Worm (Caenorhabditis elegans): Measurements from ENCODE around the gene F54C9.9.

ce11 chrII:8568234-8568969 is 9.4 kb upstream of the F54C9.9 start:
- TF ChIP-seq flt-1 (GFP tag; IDR thresholded peaks at IDR 0.05) (no peak), ztf-23 (GFP tag; IDR thresholded peaks at IDR 0.05) (no peak), ztf-29 (GFP tag; IDR thresholded peaks at IDR 0.05) (no peak), T22C8.4 (GFP tag; IDR thresholded peaks at IDR 0.05) (no peak), tab-1 (GFP tag; IDR thresholded peaks at IDR 0.05) (no peak), cog-1 (tag; optimal IDR thresholded peaks at IDR 0.05) (no peak), med-1 (GFP tag; optimal IDR thresholded peaks at IDR 0.05; ENCODE audit: insufficient read depth) (no peak), ref-1 (GFP tag; conservative IDR thresholded peaks at IDR 0.05) (no peak), klf-2 (GFP tag; conservative IDR thresholded peaks at IDR 0.05) (no peak)
